Worm (Caenorhabditis elegans) whole organism, mixed stage, embryonic: ENCODE measurements around the gene F20A1.4.

Experiments used
- M03D4.4 ChIP-seq: sonication (generic microtip); optimal IDR thresholded peaks from 2 replicates; lab custom pipeline; 2017; ENCODE audit warnings: mild to moderate bottlenecking, missing genetic modification characterization, missing compliant biosample characterization
- bed-3 ChIP-seq: fragments of 200-800 bp; sonication (Bioruptor generic); optimal IDR thresholded peaks from 3 replicates; lab custom pipeline; 2018; ENCODE audit warnings: mild to moderate bottlenecking, missing genetic modification characterization, moderate library complexity, missing compliant biosample characterization
- blmp-1 ChIP-seq: fragments of 150-350 bp; optimal IDR thresholded peaks from 2 replicates; lab custom pipeline; 2014; ENCODE audit warnings: missing biosample characterization, missing genetic modification characterization
- ceh-39 ChIP-seq: fragments of 150-350 bp; optimal IDR thresholded peaks from 2 replicates; lab custom pipeline; 2014; ENCODE audit warnings: missing biosample characterization, missing genetic modification characterization
- ceh-43 ChIP-seq: fragments of 200-800 bp; sonication (Bioruptor generic); optimal IDR thresholded peaks from 2 replicates; lab custom pipeline; 2018; ENCODE audit warnings: mild to moderate bottlenecking, missing genetic modification characterization, moderate library complexity, missing compliant biosample characterization
- ceh-83 ChIP-seq: fragments of 200-800 bp; sonication (Bioruptor generic); optimal IDR thresholded peaks from 2 replicates; lab custom pipeline; 2018; ENCODE audit warnings: mild to moderate bottlenecking, missing genetic modification characterization, missing compliant biosample characterization
- ces-1 ChIP-seq: fragments of 150-350 bp; optimal IDR thresholded peaks from 2 replicates; lab custom pipeline; 2014; ENCODE audit warnings: missing biosample characterization, missing genetic modification reagents, missing genetic modification characterization
- cnd-1 ChIP-seq: fragments of 200-800 bp; sonication (Bioruptor generic); optimal IDR thresholded peaks from 2 replicates; lab custom pipeline; 2018; ENCODE audit warnings: mild to moderate bottlenecking, missing genetic modification characterization, missing compliant biosample characterization
- drap-1 ChIP-seq: fragments of 200-800 bp; sonication (Bioruptor generic); optimal IDR thresholded peaks from 3 replicates; lab custom pipeline; 2018; ENCODE audit warnings: mild to moderate bottlenecking, missing genetic modification characterization, missing compliant biosample characterization
- elt-1 ChIP-seq: sonication (generic microtip); optimal IDR thresholded peaks from 2 replicates; lab custom pipeline; 2017; ENCODE audit warnings: missing genetic modification characterization, mild to moderate bottlenecking, missing compliant biosample characterization, antibody characterized with exemption, moderate library complexity, borderline replicate concordance; ENCODE audit not compliant: insufficient read depth
- elt-3 ChIP-seq: fragments of 150-350 bp; optimal IDR thresholded peaks from 2 replicates; lab custom pipeline; 2014; ENCODE audit warnings: missing biosample characterization, missing genetic modification characterization
- flh-1 ChIP-seq: fragments of 200-800 bp; sonication (Bioruptor generic); optimal IDR thresholded peaks from 2 replicates; lab custom pipeline; 2018; ENCODE audit warnings: mild to moderate bottlenecking, missing genetic modification characterization, moderate library complexity, missing compliant biosample characterization
- ham-2 ChIP-seq: fragments of 200-800 bp; sonication (Bioruptor generic); optimal IDR thresholded peaks from 2 replicates; lab custom pipeline; 2018; ENCODE audit warnings: mild to moderate bottlenecking, missing genetic modification characterization, missing compliant biosample characterization
- hlh-1 ChIP-seq: fragments of 150-350 bp; optimal IDR thresholded peaks from 2 replicates; lab custom pipeline; 2014; ENCODE audit warnings: missing biosample characterization, missing genetic modification reagents, missing genetic modification characterization
- lin-13 ChIP-seq: fragments of 150-350 bp; optimal IDR thresholded peaks from 2 replicates; lab custom pipeline; 2014; ENCODE audit warnings: missing biosample characterization, missing genetic modification characterization
- lin-32 ChIP-seq: fragments of 200-800 bp; sonication (Bioruptor generic); optimal IDR thresholded peaks from 2 replicates; lab custom pipeline; 2018; ENCODE audit warnings: mild to moderate bottlenecking, missing genetic modification characterization, missing compliant biosample characterization
- lsy-2 ChIP-seq: fragments of 150-350 bp; optimal IDR thresholded peaks from 2 replicates; lab custom pipeline; 2014; ENCODE audit warnings: missing biosample characterization, missing genetic modification characterization
- mep-1 ChIP-seq: fragments of 150-350 bp; optimal IDR thresholded peaks from 2 replicates; lab custom pipeline; 2017; ENCODE audit warnings: missing biosample characterization, missing genetic modification reagents, missing genetic modification characterization, inconsistent platforms
- mls-2 ChIP-seq: sonication (generic microtip); optimal IDR thresholded peaks from 2 replicates; lab custom pipeline; 2016; ENCODE audit warnings: mild to moderate bottlenecking, missing genetic modification characterization, moderate library complexity, missing compliant biosample characterization
- nhr-12 ChIP-seq: fragments of 150-350 bp; optimal IDR thresholded peaks from 2 replicates; lab custom pipeline; 2014; ENCODE audit warnings: missing biosample characterization, missing genetic modification characterization
- nhr-2 ChIP-seq: fragments of 150-350 bp; optimal IDR thresholded peaks from 2 replicates; lab custom pipeline; 2014; ENCODE audit warnings: missing biosample characterization, missing genetic modification characterization
- nhr-237 ChIP-seq: fragments of 150-350 bp; optimal IDR thresholded peaks from 2 replicates; lab custom pipeline; 2014; ENCODE audit warnings: missing biosample characterization, missing genetic modification characterization
- nhr-28 ChIP-seq: fragments of 150-350 bp; optimal IDR thresholded peaks from 2 replicates; lab custom pipeline; 2014; ENCODE audit warnings: missing biosample characterization, missing genetic modification characterization
- nhr-76 ChIP-seq: sonication (generic microtip); optimal IDR thresholded peaks from 2 replicates; lab custom pipeline; 2017; ENCODE audit warnings: missing biosample characterization, missing genetic modification characterization
- pha-4 ChIP-seq: fragments of 150-350 bp; optimal IDR thresholded peaks from 2 replicates; lab custom pipeline; 2018; ENCODE audit warnings: missing biosample characterization, missing genetic modification reagents, missing genetic modification characterization
- sem-2 ChIP-seq: fragments of 200-800 bp; sonication (Bioruptor generic); optimal IDR thresholded peaks from 2 replicates; lab custom pipeline; 2018; ENCODE audit warnings: mild to moderate bottlenecking, missing genetic modification characterization, missing compliant biosample characterization
- tbx-8 ChIP-seq: fragments of 200-800 bp; sonication (Bioruptor generic); optimal IDR thresholded peaks from 2 replicates; lab custom pipeline; 2018; ENCODE audit warnings: mild to moderate bottlenecking, missing genetic modification characterization, moderate library complexity, missing compliant biosample characterization
- unc-120 ChIP-seq: sonication (generic microtip); optimal IDR thresholded peaks from 2 replicates; lab custom pipeline; 2017; ENCODE audit warnings: missing genetic modification characterization, missing compliant biosample characterization; ENCODE audit not compliant: poor library complexity, severe bottlenecking
- unc-39 ChIP-seq: fragments of 150-350 bp; optimal IDR thresholded peaks from 2 replicates; lab custom pipeline; 2014; ENCODE audit warnings: missing biosample characterization, missing genetic modification characterization
- unc-62 ChIP-seq: fragments of 150-350 bp; optimal IDR thresholded peaks from 2 replicates; lab custom pipeline; 2014; ENCODE audit warnings: missing biosample characterization, missing genetic modification reagents, missing genetic modification characterization
- ztf-11 ChIP-seq: fragments of 150-350 bp; optimal IDR thresholded peaks from 2 replicates; lab custom pipeline; 2014; ENCODE audit warnings: missing biosample characterization, missing genetic modification characterization

F20A1.4 gene

DNA sequence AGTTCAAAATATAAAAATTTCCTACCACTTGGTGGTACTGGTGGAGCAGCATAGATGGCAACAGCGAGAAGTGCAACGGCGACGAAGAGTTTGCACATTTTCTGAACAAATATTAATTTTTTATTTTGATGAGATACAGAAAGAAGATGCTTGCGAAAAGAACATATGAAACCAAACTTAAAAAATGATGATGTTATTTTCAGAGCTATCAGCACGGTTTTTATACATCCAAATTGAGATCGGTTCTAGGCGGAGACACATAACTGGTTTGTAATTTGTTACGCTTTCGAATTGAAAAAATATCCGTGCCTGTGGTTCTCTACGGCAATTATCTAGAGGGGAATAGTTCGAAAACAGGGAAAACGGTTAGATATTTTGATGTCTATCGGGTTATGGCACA, 31.4 kb upstream of the F20A1.4 start, which contains the start of gene txt-17:
TSS of gene txt-17 (minus strand) at position 101 of the 400 bp plus-strand sequence.
- TF ChIP-seq unc-120 (tag; lab: Kevin White, UChicago) (no peak), ham-2 (GFP tag; lab: Kevin White, UChicago) (no peak), pha-4 (no peak), ceh-43 (GFP tag; lab: Kevin White, UChicago) (no peak), nhr-12 (tag; lab: Kevin White, UChicago) (no peak), nhr-76 (tag; lab: Kevin White, UChicago) (no peak), blmp-1 (tag; lab: Kevin White, UChicago) (no peak), lin-13 (tag; lab: Kevin White, UChicago) (no peak), flh-1 (GFP tag; lab: Kevin White, UChicago) (no peak), M03D4.4 (tag; lab: Kevin White, UChicago) (no peak)
- TF ChIP-seq, all 35 proteins: peak for 0

DNA sequence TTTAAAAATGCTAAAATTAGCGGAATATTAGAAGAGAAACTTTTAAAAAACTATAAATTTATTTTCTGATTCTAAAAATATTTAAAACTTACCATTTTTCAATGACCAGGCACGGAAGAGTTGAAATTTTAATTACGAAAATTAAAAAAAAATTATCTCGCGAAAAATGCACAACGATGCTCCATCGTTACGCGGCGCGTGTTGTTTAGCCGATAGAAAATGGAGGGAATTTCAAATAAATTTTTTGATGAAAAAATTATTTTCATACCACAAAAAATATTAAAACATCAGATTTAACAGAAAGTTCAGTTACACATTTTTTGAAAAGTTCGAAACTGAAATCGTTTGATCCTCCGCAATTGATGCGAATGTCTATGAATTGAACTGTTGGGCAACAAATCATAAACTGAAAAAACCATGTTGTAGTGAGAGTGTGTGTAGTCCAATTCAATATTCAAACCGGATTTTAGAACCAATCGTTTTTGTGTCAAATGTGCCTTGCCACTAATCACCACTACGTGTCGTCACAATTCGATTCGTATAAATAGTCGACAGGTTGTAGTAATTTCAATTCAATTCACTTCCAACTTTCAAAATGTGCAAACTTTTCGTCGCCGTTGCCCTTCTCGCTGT, 29.6 kb upstream of the F20A1.4 start, which contains the start of the genes tofu-2 and spig-1:
TSS of gene tofu-2 (minus strand) at position 116 of the 633 bp plus-strand sequence.
TSS of gene spig-1 (plus strand) at position 583 of the 633 bp plus-strand sequence.
- TF ChIP-seq drap-1 (GFP tag; lab: Kevin White, UChicago) (no peak), hlh-1 (tag; lab: Kevin White, UChicago) (no peak), ceh-39 (no peak), flh-1 (GFP tag; lab: Kevin White, UChicago) (no peak), nhr-28 (tag; lab: Kevin White, UChicago) (no peak), bed-3 (no peak), ces-1 (no peak), mls-2 (tag; lab: Kevin White, UChicago) (no peak)

- TF ChIP-seq nhr-12 (tag; lab: Kevin White, UChicago) = no peak
- TF ChIP-seq mep-1 (tag; lab: Kevin White, UChicago) = no peak
- TF ChIP-seq unc-62 (GFP tag; lab: Kevin White, UChicago) = no peak
- TF ChIP-seq ceh-43 (GFP tag; lab: Kevin White, UChicago) = no peak
- TF ChIP-seq lsy-2 = no peak
- no peak for TF ChIP-seq elt-3 (tag; lab: Kevin White, UChicago)
- TF ChIP-seq ceh-83 (GFP tag; lab: Kevin White, UChicago) = no peak
- no peak for TF ChIP-seq ztf-11 (tag; lab: Kevin White, UChicago)
- no peak for TF ChIP-seq unc-39
- TF ChIP-seq blmp-1 (tag; lab: Kevin White, UChicago) = no peak
Observed at ce11 chrV:7050153-7050552, 28.5 kb upstream of the F20A1.4 start.

DNA sequence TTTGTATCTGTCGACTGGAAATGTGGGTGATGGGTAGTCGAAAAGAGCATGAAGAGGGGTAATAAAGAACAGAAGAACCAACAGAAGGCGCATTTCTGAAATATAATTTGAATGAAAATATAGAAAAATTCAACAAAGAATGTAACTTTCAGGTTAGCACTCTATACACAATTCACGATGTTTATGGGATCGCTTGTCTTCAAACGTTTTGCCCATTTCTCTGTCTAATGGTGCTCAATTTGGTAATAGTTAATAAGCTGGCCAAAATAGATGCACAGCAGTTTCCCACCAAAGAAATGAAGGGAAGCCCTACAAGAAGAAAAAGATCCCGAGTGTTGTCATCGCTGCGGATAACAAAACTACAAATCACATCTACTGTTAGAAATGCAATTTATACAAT, 25.8 kb upstream of the F20A1.4 start, which contains the start of gene F20A1.8:
TSS of gene F20A1.8 (minus strand) at position 101 of the 400 bp plus-strand sequence.
- TF ChIP-seq unc-120 (tag; lab: Kevin White, UChicago) (no peak), lin-32 (GFP tag; lab: Kevin White, UChicago) (no peak), bed-3 (no peak)

ce11 chrV:7046005-7046404, 24.3 kb upstream of the F20A1.4 start, which contains the start of gene F20A1.2:
Gene F20A1.2, plus strand, starts transcription at chrV:7046305.
- TF ChIP-seq elt-1 (tag; lab: Kevin White, UChicago) (no peak), cnd-1 (no peak), mep-1 (tag; lab: Kevin White, UChicago) (no peak), ceh-39 (no peak), lin-32 (GFP tag; lab: Kevin White, UChicago) (no peak), ztf-11 (tag; lab: Kevin White, UChicago) (no peak), nhr-2 (no peak), unc-62 (GFP tag; lab: Kevin White, UChicago) (no peak), bed-3 (no peak), tbx-8 (GFP tag; lab: Kevin White, UChicago) (no peak), sem-2 (no peak), mls-2 (tag; lab: Kevin White, UChicago) (no peak), elt-3 (tag; lab: Kevin White, UChicago) (no peak), flh-1 (GFP tag; lab: Kevin White, UChicago) (no peak), nhr-237 (tag; lab: Kevin White, UChicago) (no peak), ham-2 (GFP tag; lab: Kevin White, UChicago) (no peak), hlh-1 (tag; lab: Kevin White, UChicago) (no peak)
